Worm (Caenorhabditis elegans) whole organism, L1 larva: ENCODE results near the gene F25E5.2.

ENCODE experiments used
- ceh-88 ChIP-seq: fragments of 200-800 bp; sonication (Bioruptor generic); IDR thresholded peaks from 2 replicates; pipeline ENCODE4 v1.3.6; 2022; ENCODE audit warnings: missing genetic modification characterization, missing compliant biosample characterization
- egl-13 ChIP-seq: sonication (generic microtip); optimal IDR thresholded peaks from 2 replicates; lab custom pipeline; 2016; ENCODE audit warnings: missing genotype, missing genetic modification reagents, missing genetic modification characterization, missing compliant biosample characterization
- elt-2 ChIP-seq: sonication (generic microtip); optimal IDR thresholded peaks from 2 replicates; lab custom pipeline; 2016; ENCODE audit warnings: missing genetic modification characterization, mild to moderate bottlenecking, inconsistent platforms, missing compliant biosample characterization, missing genetic modification reagents
- fkh-10 ChIP-seq: sonication (generic microtip); optimal IDR thresholded peaks from 2 replicates; lab custom pipeline; 2017; ENCODE audit warnings: missing biosample characterization, missing genetic modification reagents, missing genetic modification characterization
- lin-39 ChIP-seq: fragments of 150-350 bp; optimal IDR thresholded peaks from 2 replicates; lab custom pipeline; 2014; ENCODE audit warnings: missing biosample characterization, missing genetic modification reagents, missing genetic modification characterization
- mef-2 ChIP-seq: fragments of 150-350 bp; optimal IDR thresholded peaks from 2 replicates; lab custom pipeline; 2014; ENCODE audit warnings: missing biosample characterization, missing genetic modification characterization
- mep-1 ChIP-seq: fragments of 150-350 bp; optimal IDR thresholded peaks from 2 replicates; lab custom pipeline; 2014; ENCODE audit warnings: missing biosample characterization, missing genetic modification characterization
- nhr-11 ChIP-seq: fragments of 150-350 bp; optimal IDR thresholded peaks from 2 replicates; lab custom pipeline; 2014; ENCODE audit warnings: missing biosample characterization, missing genetic modification characterization
- nhr-237 ChIP-seq: fragments of 150-350 bp; optimal IDR thresholded peaks from 2 replicates; lab custom pipeline; 2014; ENCODE audit warnings: missing biosample characterization, missing genetic modification characterization
- nhr-77 ChIP-seq: fragments of 150-350 bp; optimal IDR thresholded peaks from 2 replicates; lab custom pipeline; 2014; ENCODE audit warnings: missing biosample characterization, missing genetic modification characterization
- pag-3 ChIP-seq: sonication (generic microtip); optimal IDR thresholded peaks from 2 replicates; lab custom pipeline; 2017; ENCODE audit warnings: missing genetic modification characterization, mild to moderate bottlenecking, missing compliant biosample characterization, antibody characterized with exemption, borderline replicate concordance; ENCODE audit not compliant: insufficient read depth
- skn-1 ChIP-seq: fragments of 150-350 bp; optimal IDR thresholded peaks from 2 replicates; lab custom pipeline; 2014; ENCODE audit warnings: missing biosample characterization, missing genetic modification characterization

ce11 chrV:7449303-7449827, 5.7 kb upstream of the F25E5.2 start, which contains the start of gene try-12:
- TF ChIP-seq skn-1 (tag; lab: Kevin White, UChicago) = no peak
- no peak for TF ChIP-seq mef-2 (tag; lab: Kevin White, UChicago)
- no peak for TF ChIP-seq elt-2 (tag; lab: Kevin White, UChicago)
- no peak for TF ChIP-seq fkh-10 (GFP tag; lab: Kevin White, UChicago)
- no peak for TF ChIP-seq nhr-77 (tag; lab: Kevin White, UChicago)
- no peak for TF ChIP-seq lin-39 (tag; lab: Kevin White, UChicago)
- TF ChIP-seq mep-1 (tag; lab: Kevin White, UChicago) = no peak
- TF ChIP-seq egl-13 (tag; lab: Kevin White, UChicago) = no peak
- no peak for TF ChIP-seq ceh-88 (GFP tag; lab: Robert Waterston, UW)
- no peak for TF ChIP-seq nhr-11 (tag; lab: Kevin White, UChicago)
- TF ChIP-seq nhr-237 (tag; lab: Kevin White, UChicago) = no peak
- no peak for TF ChIP-seq pag-3
